Fruit fly (Drosophila melanogaster) whole organism, embryonic: Measurements from ENCODE around the gene CG46462.

Source experiments
- CG10267 ChIP-seq: fragments of 200-800 bp; sonication (Bioruptor generic); optimal IDR thresholded peaks from 2 replicates; lab custom pipeline; 2018; ENCODE audit warnings: missing biosample characterization, mild to moderate bottlenecking, missing genetic modification characterization, moderate library complexity
- CG12071 ChIP-seq: fragments of 200-800 bp; sonication (Bioruptor generic); optimal IDR thresholded peaks from 3 replicates; lab custom pipeline; 2018; ENCODE audit warnings: missing biosample characterization, mild to moderate bottlenecking, missing genetic modification characterization
- CG13424 ChIP-seq: fragments of 200-800 bp; sonication (Bioruptor generic); optimal IDR thresholded peaks from 2 replicates; lab custom pipeline; 2019; ENCODE audit warnings: missing biosample characterization, mild to moderate bottlenecking, missing genetic modification characterization, moderate library complexity
- CG17361 ChIP-seq: fragments of 200-800 bp; sonication (Bioruptor generic); IDR thresholded peaks from 3 replicates; pipeline ENCODE4 v1.3.6; 2022; ENCODE audit warnings: missing biosample characterization, missing genetic modification characterization
- CG2199 ChIP-seq: fragments of 200-800 bp; sonication (Bioruptor generic); IDR thresholded peaks from 3 replicates; pipeline ENCODE4 v1.3.6; 2022; ENCODE audit warnings: missing biosample characterization, missing genetic modification characterization
- CG32532 ChIP-seq: fragments of 200-800 bp; sonication (Bioruptor generic); IDR thresholded peaks from 2 replicates; pipeline ENCODE4 v1.3.6; 2022; ENCODE audit warnings: missing biosample characterization, missing genetic modification characterization
- CG34422 ChIP-seq: fragments of 200-800 bp; sonication (Bioruptor generic); IDR thresholded peaks from 3 replicates; pipeline ENCODE4 v1.3.6; 2022; ENCODE audit warnings: missing biosample characterization, missing genetic modification characterization
- CG4328 ChIP-seq: fragments of 200-800 bp; sonication (Bioruptor generic); optimal IDR thresholded peaks from 3 replicates; lab custom pipeline; 2017; ENCODE audit warnings: missing biosample characterization, missing genetic modification reagents, missing genetic modification characterization
- CG6654 ChIP-seq: fragments of 200-800 bp; sonication (Bioruptor generic); optimal IDR thresholded peaks from 2 replicates; lab custom pipeline; 2017; ENCODE audit warnings: missing biosample characterization, mild to moderate bottlenecking, missing genetic modification characterization
- CG7745 ChIP-seq: fragments of 200-800 bp; sonication (Bioruptor generic); optimal IDR thresholded peaks from 2 replicates; lab custom pipeline; 2018; ENCODE audit warnings: missing biosample characterization, mild to moderate bottlenecking, missing genetic modification characterization, moderate library complexity
- CG8290 ChIP-seq, 3 experiments: fragments of 200-800 bp; sonication (Bioruptor generic); optimal IDR thresholded peaks; 2 replicates each; lab custom pipeline; 2016 to 2019; ENCODE audit warnings: missing biosample characterization in 3 of 3, missing genetic modification characterization in 3 of 3, mild to moderate bottlenecking in 2 of 3, moderate library complexity in 1 of 3
- CG9609 ChIP-seq: fragments of 200-800 bp; sonication (Bioruptor generic); optimal IDR thresholded peaks from 3 replicates; lab custom pipeline; 2016; ENCODE audit warnings: missing biosample characterization, missing genetic modification characterization
- D ChIP-seq, 2 experiments: fragments of 200-800 bp in 1 of 2; fragments of >200 bp in 1 of 2; sonication (Bioruptor generic) in 1 of 2; optimal IDR thresholded peaks; 2 replicates in 1 of 2; 3 replicates in 1 of 2; lab custom pipeline; 2017; ENCODE audit warnings: mild to moderate bottlenecking in 1 of 2, missing biosample characterization in 1 of 2, missing genetic modification characterization in 1 of 2, missing genetic modification reagents in 1 of 2
- Dbx ChIP-seq: fragments of 200-800 bp; sonication (Bioruptor generic); IDR thresholded peaks from 3 replicates; pipeline ENCODE4 v1.3.6; 2022; ENCODE audit warnings: missing biosample characterization, missing genetic modification characterization
- Dll ChIP-seq: fragments of 200-800 bp; sonication (Bioruptor generic); IDR thresholded peaks from 4 replicates; pipeline ENCODE4 v1.3.6; 2022; ENCODE audit warnings: missing biosample characterization, missing genetic modification characterization; ENCODE audit not compliant: partially characterized antibody
- ERR ChIP-seq: fragments of 200-800 bp; sonication (Bioruptor generic); optimal IDR thresholded peaks from 2 replicates; lab custom pipeline; 2016; ENCODE audit warnings: missing biosample characterization, missing genetic modification characterization
- Ets97D ChIP-seq: fragments of 200-800 bp; sonication (Bioruptor generic); optimal IDR thresholded peaks from 3 replicates; lab custom pipeline; 2016; ENCODE audit warnings: missing biosample characterization, missing genetic modification characterization
- HLH4C ChIP-seq: fragments of 200-800 bp; sonication (Bioruptor generic); IDR thresholded peaks from 3 replicates; pipeline ENCODE4 v1.3.6; 2022; ENCODE audit warnings: missing biosample characterization, missing genetic modification characterization; ENCODE audit not compliant: partially characterized antibody
- HLH54F ChIP-seq: fragments of 200-800 bp; sonication (Bioruptor generic); optimal IDR thresholded peaks from 3 replicates; lab custom pipeline; 2016; ENCODE audit warnings: missing biosample characterization, missing genetic modification characterization
- HLHmδ ChIP-seq: fragments of 200-800 bp; sonication (Bioruptor generic); optimal IDR thresholded peaks from 2 replicates; lab custom pipeline; 2018; ENCODE audit warnings: missing biosample characterization, mild to moderate bottlenecking, missing genetic modification characterization, moderate library complexity
- HmgZ ChIP-seq: fragments of 200-800 bp; sonication (Bioruptor generic); optimal IDR thresholded peaks from 2 replicates; lab custom pipeline; 2018; ENCODE audit warnings: missing biosample characterization, mild to moderate bottlenecking, missing genetic modification characterization
- MBD-R2 ChIP-seq: fragments of 200-800 bp; sonication (Bioruptor generic); IDR thresholded peaks from 2 replicates; pipeline ENCODE4 v1.3.6; 2022; ENCODE audit warnings: missing biosample characterization, missing genetic modification characterization
- MESR4 ChIP-seq: fragments of 200-800 bp; sonication (Bioruptor generic); optimal IDR thresholded peaks from 2 replicates; lab custom pipeline; 2018; ENCODE audit warnings: missing biosample characterization, mild to moderate bottlenecking, missing genetic modification characterization, moderate library complexity
- Med ChIP-seq: fragments of 200-800 bp; sonication (Bioruptor generic); peaks from one replicate; lab custom pipeline; 2016; ENCODE audit warnings: missing biosample characterization, missing genetic modification characterization, mild to moderate bottlenecking, inconsistent platforms, moderate library complexity
- NFAT ChIP-seq: fragments of 200-800 bp; sonication (Bioruptor generic); IDR thresholded peaks from 2 replicates; pipeline ENCODE4 v1.3.6; 2022; ENCODE audit warnings: missing biosample characterization, missing genetic modification characterization
- Nf-YC ChIP-seq: fragments of 200-800 bp; optimal IDR thresholded peaks from 3 replicates; lab custom pipeline; 2019; ENCODE audit warnings: missing biosample characterization, mild to moderate bottlenecking, missing genetic modification characterization, moderate library complexity
- Trl ChIP-seq, 3 experiments: fragments of >200 bp in 2 of 3; fragments of 200-800 bp in 1 of 3; sonication (Bioruptor generic) in 1 of 3; optimal IDR thresholded peaks; 2 replicates in 1 of 3; 3 replicates in 2 of 3; lab custom pipeline; 2016 to 2017; ENCODE audit warnings: missing biosample characterization in 1 of 3, missing genetic modification characterization in 1 of 3
- Xbp1 ChIP-seq: fragments of 200-800 bp; sonication (Bioruptor generic); optimal IDR thresholded peaks from 3 replicates; lab custom pipeline; 2016; ENCODE audit warnings: missing biosample characterization, mild to moderate bottlenecking, missing genetic modification characterization
- YL-1 ChIP-seq: fragments of 200-800 bp; sonication (Bioruptor generic); optimal IDR thresholded peaks from 3 replicates; lab custom pipeline; 2017; ENCODE audit warnings: missing biosample characterization, mild to moderate bottlenecking, missing genetic modification characterization
- chinmo ChIP-seq: fragments of 200-800 bp; sonication (Bioruptor generic); IDR thresholded peaks from 4 replicates; pipeline ENCODE4 v1.3.6; 2022; ENCODE audit warnings: missing biosample characterization, missing genetic modification characterization; ENCODE audit not compliant: partially characterized antibody
- disco-r ChIP-seq: fragments of 200-800 bp; sonication (Bioruptor generic); optimal IDR thresholded peaks from 2 replicates; lab custom pipeline; 2016; ENCODE audit warnings: missing biosample characterization, missing genetic modification characterization
- gsb-n ChIP-seq: fragments of 200-800 bp; sonication (Bioruptor generic); optimal IDR thresholded peaks from 3 replicates; lab custom pipeline; 2018; ENCODE audit warnings: missing biosample characterization, mild to moderate bottlenecking, missing genetic modification characterization
- kay ChIP-seq: fragments of 200-800 bp; sonication (Bioruptor generic); optimal IDR thresholded peaks from 2 replicates; lab custom pipeline; 2016; ENCODE audit warnings: missing biosample characterization, missing genetic modification characterization
- lab ChIP-seq: fragments of 200-800 bp; sonication (Bioruptor generic); optimal IDR thresholded peaks from 3 replicates; lab custom pipeline; 2017; ENCODE audit warnings: missing biosample characterization, missing genetic modification characterization, mild to moderate bottlenecking, moderate library complexity, missing genetic modification reagents
- lov ChIP-seq, 2 experiments: fragments of 200-800 bp in 1 of 2; fragments of >200 bp in 1 of 2; sonication (Bioruptor generic) in 1 of 2; IDR thresholded peaks in 1 of 2; optimal IDR thresholded peaks in 1 of 2; 2 replicates in 1 of 2; 3 replicates in 1 of 2; pipeline versions ENCODE4 v1.3.6 to Lab custom; 2017 to 2022; ENCODE audit warnings: missing biosample characterization in 1 of 2, missing genetic modification characterization in 1 of 2
- mirr ChIP-seq: fragments of 200-800 bp; sonication (Bioruptor generic); optimal IDR thresholded peaks from 3 replicates; lab custom pipeline; 2018; ENCODE audit warnings: missing biosample characterization, mild to moderate bottlenecking, missing genetic modification characterization
- pho ChIP-seq: fragments of 200-800 bp; sonication (Bioruptor generic); optimal IDR thresholded peaks from 2 replicates; lab custom pipeline; 2016; ENCODE audit warnings: missing biosample characterization, missing genetic modification characterization
- pnt ChIP-seq: fragments of 200-800 bp; sonication (Bioruptor generic); optimal IDR thresholded peaks from 3 replicates; lab custom pipeline; 2016; ENCODE audit warnings: missing biosample characterization, missing genetic modification characterization
- repo ChIP-seq: fragments of 200-800 bp; sonication (Bioruptor generic); optimal IDR thresholded peaks from 2 replicates; lab custom pipeline; 2016; ENCODE audit warnings: missing biosample characterization, missing genetic modification characterization
- row ChIP-seq: fragments of 200-800 bp; sonication (Bioruptor generic); IDR thresholded peaks from 3 replicates; pipeline ENCODE4 v1.3.6; 2022; ENCODE audit warnings: missing biosample characterization, missing genetic modification characterization
- sens ChIP-seq: fragments of 200-800 bp; sonication (Bioruptor generic); peaks from one replicate; lab custom pipeline; 2016; ENCODE audit warnings: missing biosample characterization, missing genetic modification characterization
- shn ChIP-seq: fragments of 200-800 bp; sonication (Bioruptor generic); optimal IDR thresholded peaks from 3 replicates; lab custom pipeline; 2016; ENCODE audit warnings: missing biosample characterization, missing genetic modification characterization
- stwl ChIP-seq: fragments of 200-800 bp; sonication (Bioruptor generic); optimal IDR thresholded peaks from 3 replicates; lab custom pipeline; 2018; ENCODE audit warnings: missing biosample characterization, mild to moderate bottlenecking, missing genetic modification characterization, moderate library complexity
- tin ChIP-seq: fragments of 200-800 bp; sonication (Bioruptor generic); optimal IDR thresholded peaks from 3 replicates; lab custom pipeline; 2016; ENCODE audit warnings: missing biosample characterization, missing genetic modification characterization
- vfl ChIP-seq: fragments of 200-800 bp; sonication (Bioruptor generic); optimal IDR thresholded peaks from 2 replicates; lab custom pipeline; 2016; ENCODE audit warnings: missing biosample characterization, missing genetic modification characterization
- vvl ChIP-seq: fragments of 200-800 bp; sonication (Bioruptor generic); IDR thresholded peaks from 2 replicates; pipeline ENCODE4 v1.3.6; 2022; ENCODE audit warnings: missing biosample characterization, missing genetic modification characterization

The CG46462 gene

dm6 chr3L:19896892-19897684 lies 34.4 kb upstream of the CG46462 start (continued):
- TF ChIP-seq row (GFP tag; lab: Robert Waterston, UW) (peak; percentile 29; the same call in 2 of the 3 replicates), chinmo (peak; percentile 74; the same call in 2 of the 4 replicates), D (optimal IDR thresholded peaks at IDR 0.05; lab: Kevin White, UChicago) (peak; percentile 24), D (GFP tag; optimal IDR thresholded peaks at IDR 0.05; lab: Kevin White, UChicago) (no peak), CG9609 (peak; percentile 15), CG34422 (GFP tag; lab: Robert Waterston, UW) (peak; percentile 47; the same call in 1 of the 3 replicates), gsb-n (tag; lab: Kevin White, UChicago) (no peak), MBD-R2 (GFP tag; lab: Robert Waterston, UW) (peak; percentile 30; the same call in 1 of the 2 replicates), CG13424 (tag; lab: Kevin White, UChicago) (peak; percentile 7), shn (peak; percentile 41), Ets97D (GFP tag; lab: Kevin White, UChicago) (peak; percentile 16), Trl (optimal IDR thresholded peaks at IDR 0.05; lab: Kevin White, UChicago) (peak; percentile 95 to 96), Trl (GFP tag; optimal IDR thresholded peaks at IDR 0.05; lab: Kevin White, UChicago) (peak; percentile 58), vvl (GFP tag; lab: Robert Waterston, UW) (0 out of 2 replicates have a peak, but pooled peaks have one; percentile 12), HmgZ (tag; lab: Kevin White, UChicago) (peak; percentile 18), HLHmδ (peak; percentile 51), CG8290 (GFP tag; optimal IDR thresholded peaks at IDR 0.05; lab: Kevin White, UChicago) (peak; percentile 47), CG8290 (tag; optimal IDR thresholded peaks at IDR 0.05; lab: Kevin White, UChicago) (peak in 1 of 2 experiments; percentile 29), mirr (GFP tag; lab: Kevin White, UChicago) (peak; percentile 1), YL-1 (peak; percentile 21), CG4328 (peak; percentile 11), MESR4 (GFP tag; lab: Kevin White, UChicago) (peak; percentile 11), repo (no peak), ERR (GFP tag; lab: Kevin White, UChicago) (peak; percentile 45), HLH54F (GFP tag; lab: Kevin White, UChicago) (peak; percentile 3), CG12071 (GFP tag; lab: Kevin White, UChicago) (peak; percentile 39), pho (GFP tag; lab: Kevin White, UChicago) (peak; percentile 24), CG7745 (no peak), pnt (GFP tag; lab: Kevin White, UChicago) (peak; percentile 6), lov (optimal IDR thresholded peaks at IDR 0.05; lab: Kevin White, UChicago) (peak; percentile 24), lov (GFP tag; IDR thresholded peaks at IDR 0.05; lab: Robert Waterston, UW) (no peak), HLH4C (peak; percentile 41; the same call in 1 of the 3 replicates), CG2199 (GFP tag; lab: Robert Waterston, UW) (0 out of 3 replicates have a peak, but pooled peaks have one; percentile 30), stwl (peak; percentile 66), sens (peak; percentile 85), Nf-YC (tag; lab: Kevin White, UChicago) (peak; percentile 11), Xbp1 (GFP tag; lab: Kevin White, UChicago) (peak; percentile 64), CG32532 (peak; percentile 45; the same call in 1 of the 2 replicates), tin (GFP tag; lab: Kevin White, UChicago) (peak; percentile 34), NFAT (GFP tag; lab: Robert Waterston, UW) (peak; percentile 9; the same call in 1 of the 2 replicates), CG10267 (tag; lab: Kevin White, UChicago) (peak; percentile 87), CG17361 (GFP tag; lab: Robert Waterston, UW) (0 out of 3 replicates have a peak, but pooled peaks have one; percentile 23), Dbx (GFP tag; lab: Robert Waterston, UW) (0 out of 3 replicates have a peak, but pooled peaks have one; percentile 13), kay (no peak), vfl (peak; percentile 29), CG6654 (no peak), disco-r (no peak), Dll (GFP tag; lab: Robert Waterston, UW) (peak; percentile 37; the same call in 1 of the 4 replicates), Med (GFP tag; lab: Kevin White, UChicago) (peak; percentile 83), lab (peak; percentile 33)
